Worm (Caenorhabditis elegans): ENCODE results near the gene dagl-2.

- no peak for TF ChIP-seq nhr-11 (tag; optimal IDR thresholded peaks at IDR 0.05)
- no peak for TF ChIP-seq unc-62 (GFP tag; optimal IDR thresholded peaks at IDR 0.05)
- no peak for TF ChIP-seq zag-1 (tag; optimal IDR thresholded peaks at IDR 0.05)
- no peak for TF ChIP-seq ama-1 (optimal IDR thresholded peaks at IDR 0.05)
- TF ChIP-seq snpc-4 (tag; optimal IDR thresholded peaks at IDR 0.05) = no peak
- TF ChIP-seq alr-1 (tag; optimal IDR thresholded peaks at IDR 0.05) = no peak
- no peak for TF ChIP-seq lin-11 (tag; optimal IDR thresholded peaks at IDR 0.05)
- TF ChIP-seq nhr-10 (tag; optimal IDR thresholded peaks at IDR 0.05) = no peak
- TF ChIP-seq unc-39 (tag; optimal IDR thresholded peaks at IDR 0.05) = no peak
- no peak for TF ChIP-seq ceh-82 (tag; optimal IDR thresholded peaks at IDR 0.05)
Measured at ce11 chrIII:759675-760074, 23.4 kb downstream of the dagl-2 start.
